Fruit fly (Drosophila melanogaster) whole organism, pupa: ENCODE data around the gene Pif1B.

Experiments
- CG15710 ChIP-seq: fragments of 200-800 bp; sonication (Bioruptor generic); optimal IDR thresholded peaks from 2 replicates; lab custom pipeline; 2018; ENCODE audit warnings: missing biosample characterization, mild to moderate bottlenecking, missing genetic modification characterization, moderate library complexity
- CG17806 ChIP-seq: fragments of 200-800 bp; sonication (Bioruptor generic); optimal IDR thresholded peaks from 2 replicates; lab custom pipeline; 2018; ENCODE audit warnings: missing biosample characterization, mild to moderate bottlenecking, missing genetic modification characterization, moderate library complexity
- D1 ChIP-seq: fragments of 200-800 bp; sonication (Bioruptor generic); optimal IDR thresholded peaks from 2 replicates; lab custom pipeline; 2018; ENCODE audit warnings: missing biosample characterization, mild to moderate bottlenecking, missing genetic modification characterization, moderate library complexity
- EcR ChIP-seq: fragments of 200-800 bp; sonication (Bioruptor generic); optimal IDR thresholded peaks from 3 replicates; lab custom pipeline; 2019; ENCODE audit warnings: missing biosample characterization, missing genetic modification characterization, mild to moderate bottlenecking, moderate library complexity, missing genetic modification reagents
- Ets98B ChIP-seq: fragments of 200-800 bp; sonication (Bioruptor generic); IDR thresholded peaks from 2 replicates; pipeline ENCODE4 v1.3.6; 2022; ENCODE audit warnings: missing biosample characterization, missing genetic modification characterization
- Pif1B ChIP-seq: fragments of 200-800 bp; sonication (Bioruptor generic); optimal IDR thresholded peaks from 3 replicates; lab custom pipeline; 2016; ENCODE audit warnings: missing biosample characterization, missing genetic modification characterization
- fd96Ca ChIP-seq: fragments of 200-800 bp; sonication (Bioruptor generic); IDR thresholded peaks from 3 replicates; pipeline ENCODE4 v1.3.6; 2022; ENCODE audit warnings: missing biosample characterization, missing genetic modification characterization
- gl ChIP-seq: fragments of 200-800 bp; sonication (Bioruptor generic); optimal IDR thresholded peaks from 2 replicates; lab custom pipeline; 2018; ENCODE audit warnings: missing biosample characterization, mild to moderate bottlenecking, missing genetic modification characterization
- rn ChIP-seq: fragments of 200-800 bp; sonication (Bioruptor generic); IDR thresholded peaks from 2 replicates; pipeline ENCODE4 v1.3.6; 2022; ENCODE audit warnings: missing biosample characterization, missing genetic modification characterization

DNA sequence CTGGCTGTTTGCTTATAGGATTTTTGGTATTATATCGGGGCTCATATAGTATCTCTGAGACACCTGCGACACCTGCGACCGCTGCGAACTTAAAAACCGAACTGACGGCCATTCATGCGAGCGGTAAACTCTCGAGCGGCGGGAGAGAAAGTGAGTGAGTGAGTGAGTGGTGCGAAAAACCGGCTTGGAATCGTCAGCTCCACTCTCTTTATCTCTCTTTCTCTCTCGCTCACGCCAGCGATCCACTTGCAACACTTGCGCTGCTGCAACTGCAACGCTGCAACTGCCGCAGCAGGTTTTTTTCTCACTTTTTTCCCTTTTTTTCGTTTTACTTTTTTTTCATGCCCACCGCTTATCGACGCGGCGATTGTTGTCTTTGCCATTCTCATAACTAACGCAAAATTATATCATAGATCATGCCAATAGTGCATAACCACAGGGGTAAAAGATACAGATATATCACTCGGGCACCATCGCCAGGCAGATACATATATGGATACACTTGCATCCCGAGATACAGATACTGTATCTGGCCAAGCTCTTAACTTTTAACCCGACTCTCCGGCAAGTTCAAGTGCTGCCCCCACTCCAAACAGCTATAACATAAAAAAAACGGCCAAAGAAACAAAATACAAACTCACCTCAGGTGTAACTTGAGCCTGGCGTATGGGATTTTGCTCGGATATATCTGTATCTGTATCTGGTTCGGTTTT is 8.4 kb downstream of the Pif1B start:
- TF ChIP-seq CG17806 (tag; lab: Kevin White, UChicago) (peak; percentile 31), Pif1B (peak; percentile 82), Ets98B (GFP tag; lab: Robert Waterston, UW) (peak; percentile 63), fd96Ca (GFP tag; lab: Robert Waterston, UW) (0 out of 3 replicates have a peak, but pooled peaks have one; percentile 52), EcR (GFP tag; lab: Kevin White, UChicago) (peak; percentile 48), rn (GFP tag; lab: Robert Waterston, UW) (no peak), D1 (tag; lab: Kevin White, UChicago) (no peak), gl (tag; lab: Kevin White, UChicago) (peak; percentile 79), CG15710 (tag; lab: Kevin White, UChicago) (peak; percentile 34)
